Worm (Caenorhabditis elegans) whole organism, mixed stage, embryonic: ENCODE data around the gene exc-12.
A peak's percentile ranks its signal among the peaks of the same experiment; 100 is the strongest.

Experiments
- ceh-39 ChIP-seq: fragments of 150-350 bp; optimal IDR thresholded peaks from 2 replicates; lab custom pipeline; 2014; ENCODE audit warnings: missing biosample characterization, missing genetic modification characterization
- drap-1 ChIP-seq: fragments of 200-800 bp; sonication (Bioruptor generic); optimal IDR thresholded peaks from 3 replicates; lab custom pipeline; 2018; ENCODE audit warnings: mild to moderate bottlenecking, missing genetic modification characterization, missing compliant biosample characterization
- elt-1 ChIP-seq: sonication (generic microtip); optimal IDR thresholded peaks from 2 replicates; lab custom pipeline; 2017; ENCODE audit warnings: missing genetic modification characterization, mild to moderate bottlenecking, missing compliant biosample characterization, antibody characterized with exemption, moderate library complexity, borderline replicate concordance; ENCODE audit not compliant: insufficient read depth
- elt-3 ChIP-seq: fragments of 150-350 bp; optimal IDR thresholded peaks from 2 replicates; lab custom pipeline; 2014; ENCODE audit warnings: missing biosample characterization, missing genetic modification characterization
- lsy-2 ChIP-seq: fragments of 150-350 bp; optimal IDR thresholded peaks from 2 replicates; lab custom pipeline; 2014; ENCODE audit warnings: missing biosample characterization, missing genetic modification characterization
- mab-5 ChIP-seq: fragments of 150-350 bp; optimal IDR thresholded peaks from 2 replicates; lab custom pipeline; 2014; ENCODE audit warnings: missing biosample characterization, missing genetic modification characterization
- nhr-12 ChIP-seq: fragments of 150-350 bp; optimal IDR thresholded peaks from 2 replicates; lab custom pipeline; 2014; ENCODE audit warnings: missing biosample characterization, missing genetic modification characterization
- nhr-237 ChIP-seq: fragments of 150-350 bp; optimal IDR thresholded peaks from 2 replicates; lab custom pipeline; 2014; ENCODE audit warnings: missing biosample characterization, missing genetic modification characterization
- nhr-76 ChIP-seq: sonication (generic microtip); optimal IDR thresholded peaks from 2 replicates; lab custom pipeline; 2017; ENCODE audit warnings: missing biosample characterization, missing genetic modification characterization
- pha-4 ChIP-seq: fragments of 150-350 bp; optimal IDR thresholded peaks from 2 replicates; lab custom pipeline; 2018; ENCODE audit warnings: missing biosample characterization, missing genetic modification reagents, missing genetic modification characterization
- snpc-4 ChIP-seq: fragments of 150-350 bp; optimal IDR thresholded peaks from 2 replicates; lab custom pipeline; 2014; ENCODE audit warnings: missing biosample characterization, missing genetic modification characterization
- unc-62 ChIP-seq: fragments of 150-350 bp; optimal IDR thresholded peaks from 2 replicates; lab custom pipeline; 2014; ENCODE audit warnings: missing biosample characterization, missing genetic modification reagents, missing genetic modification characterization
- ztf-11 ChIP-seq: fragments of 150-350 bp; optimal IDR thresholded peaks from 2 replicates; lab custom pipeline; 2014; ENCODE audit warnings: missing biosample characterization, missing genetic modification characterization

ce11 chrIII:13530017-13530416 lies 40.2 kb downstream of the exc-12 start:
- TF ChIP-seq mab-5 (tag; lab: Kevin White, UChicago) (no peak), snpc-4 (tag; lab: Kevin White, UChicago) (no peak), drap-1 (GFP tag; lab: Kevin White, UChicago) (no peak), nhr-12 (tag; lab: Kevin White, UChicago) (no peak), ceh-39 (no peak), lsy-2 (tag; lab: Kevin White, UChicago) (peak; percentile 18), nhr-76 (tag; lab: Kevin White, UChicago) (no peak), nhr-237 (peak; percentile 43), ztf-11 (tag; lab: Kevin White, UChicago) (no peak), elt-3 (tag; lab: Kevin White, UChicago) (no peak), pha-4 (tag; lab: Kevin White, UChicago) (peak; percentile 33), unc-62 (GFP tag; lab: Kevin White, UChicago) (no peak), elt-1 (tag; lab: Kevin White, UChicago) (no peak)
